Fruit fly (Drosophila melanogaster) whole organism: ENCODE data around the gene CG13404.

ENCODE experiments used
- CG8478 ChIP-seq: fragments of >200 bp; optimal IDR thresholded peaks from 2 replicates; lab custom pipeline; 2018; ENCODE audit warnings: inconsistent platforms
- psq ChIP-seq: fragments of >200 bp; optimal IDR thresholded peaks from 2 replicates; lab custom pipeline; 2017
- usp ChIP-seq: fragments of >200 bp; optimal IDR thresholded peaks from 2 replicates; lab custom pipeline; 2017; ENCODE audit warnings: missing biosample characterization, missing genetic modification characterization, mixed read lengths

DNA sequence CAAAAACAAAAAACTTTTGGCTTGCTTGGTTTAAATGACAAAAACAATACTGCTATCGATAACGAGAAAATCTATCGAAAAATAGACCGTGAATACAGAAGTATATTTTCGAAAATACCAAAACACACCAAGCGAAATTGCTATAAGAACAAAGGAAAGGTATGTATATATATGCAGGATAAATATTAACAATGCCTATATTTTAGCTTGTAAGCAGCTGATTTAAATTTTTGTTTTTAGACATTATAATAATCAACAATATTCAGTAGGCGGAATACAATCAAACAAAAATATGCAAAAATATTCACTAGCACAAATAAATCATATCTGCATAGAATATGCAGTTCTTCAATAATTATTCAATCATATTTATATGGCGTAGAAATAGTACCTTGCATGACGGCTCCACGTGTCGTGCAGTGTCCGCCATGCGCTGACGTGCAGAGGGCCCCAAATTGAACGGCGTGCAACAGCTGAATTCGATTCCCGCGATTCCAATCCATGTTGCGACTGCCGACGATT is 28.1 kb downstream of the CG13404 start, which contains the start of the genes Fbxl4 and Dus2:
- TF ChIP-seq CG8478 (lab: Kevin White, UChicago) (no peak), psq (lab: Kevin White, UChicago) (no peak), usp (GFP tag; lab: Kevin White, UChicago) (no peak)
